Worm (Caenorhabditis elegans): Measurements from ENCODE around the gene rgl-1.

The rgl-1 gene

ce11 chrX:3243614-3244013 is 23.4 kb upstream of the rgl-1 start, which contains the start of gene irg-7:
Gene irg-7 (minus strand): TSS chrX:3243636.
- TF ChIP-seq med-1 (GFP tag; optimal IDR thresholded peaks at IDR 0.05; ENCODE audit: insufficient read depth), result no peak
- no peak for TF ChIP-seq klf-2 (GFP tag; conservative IDR thresholded peaks at IDR 0.05)
- TF ChIP-seq ztf-23 (GFP tag; IDR thresholded peaks at IDR 0.05), result no peak
- no peak for TF ChIP-seq cog-1 (tag; optimal IDR thresholded peaks at IDR 0.05)
- no peak for TF ChIP-seq tab-1 (GFP tag; IDR thresholded peaks at IDR 0.05)
- TF ChIP-seq ztf-29 (GFP tag; IDR thresholded peaks at IDR 0.05), result no peak
- TF ChIP-seq T22C8.4 (GFP tag; IDR thresholded peaks at IDR 0.05), result no peak
- TF ChIP-seq ref-1 (GFP tag; conservative IDR thresholded peaks at IDR 0.05), result no peak
- TF ChIP-seq flt-1 (GFP tag; IDR thresholded peaks at IDR 0.05), result no peak

- TF ChIP-seq ref-1 (GFP tag; conservative IDR thresholded peaks at IDR 0.05), result no peak
- TF ChIP-seq med-1 (GFP tag; optimal IDR thresholded peaks at IDR 0.05; ENCODE audit: insufficient read depth), result no peak
- no peak for TF ChIP-seq tab-1 (GFP tag; IDR thresholded peaks at IDR 0.05)
- TF ChIP-seq cog-1 (tag; optimal IDR thresholded peaks at IDR 0.05), result no peak
- no peak for TF ChIP-seq ztf-23 (GFP tag; IDR thresholded peaks at IDR 0.05)
- TF ChIP-seq flt-1 (GFP tag; IDR thresholded peaks at IDR 0.05), result no peak
- TF ChIP-seq ztf-29 (GFP tag; IDR thresholded peaks at IDR 0.05), result no peak
- no peak for TF ChIP-seq klf-2 (GFP tag; conservative IDR thresholded peaks at IDR 0.05)
- TF ChIP-seq T22C8.4 (GFP tag; IDR thresholded peaks at IDR 0.05), result no peak
Measured at ce11 chrX:3235358-3235816, 15.2 kb upstream of the rgl-1 start, which contains the start of gene F28B4.3. Gene F28B4.3 (minus strand): TSS chrX:3235408.

- no peak for TF ChIP-seq ztf-29 (GFP tag; IDR thresholded peaks at IDR 0.05)
- no peak for TF ChIP-seq T22C8.4 (GFP tag; IDR thresholded peaks at IDR 0.05)
- TF ChIP-seq cog-1 (tag; optimal IDR thresholded peaks at IDR 0.05), result no peak
- no peak for TF ChIP-seq med-1 (GFP tag; optimal IDR thresholded peaks at IDR 0.05; ENCODE audit: insufficient read depth)
- TF ChIP-seq ref-1 (GFP tag; conservative IDR thresholded peaks at IDR 0.05), result no peak
- TF ChIP-seq tab-1 (GFP tag; IDR thresholded peaks at IDR 0.05), result no peak
- no peak for TF ChIP-seq klf-2 (GFP tag; conservative IDR thresholded peaks at IDR 0.05)
- TF ChIP-seq ztf-23 (GFP tag; IDR thresholded peaks at IDR 0.05), result no peak
- no peak for TF ChIP-seq flt-1 (GFP tag; IDR thresholded peaks at IDR 0.05)
Measured at ce11 chrX:3230575-3230974, 10.4 kb upstream of the rgl-1 start.

DNA sequence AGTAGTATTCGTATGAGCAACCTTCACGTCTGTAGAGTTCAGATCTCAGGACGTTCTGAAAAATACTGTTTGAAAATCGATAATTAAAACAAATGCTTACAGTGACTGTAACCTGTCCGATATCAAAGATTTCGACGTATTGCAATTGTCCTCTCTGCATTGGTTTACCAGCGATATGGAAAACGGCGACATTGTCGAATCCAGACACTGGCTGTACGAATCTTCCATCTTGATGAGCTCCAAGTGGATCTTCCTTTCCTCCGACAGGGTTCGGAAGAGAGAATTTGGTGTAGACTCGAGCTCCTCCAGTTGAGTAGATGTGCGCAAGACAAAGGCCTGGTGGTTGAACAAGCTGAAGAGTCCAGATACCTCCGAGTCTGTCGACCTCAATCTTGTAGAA is 8.5 kb upstream of the rgl-1 start:
- TF ChIP-seq cog-1 (tag; optimal IDR thresholded peaks at IDR 0.05), result no peak
- no peak for TF ChIP-seq ref-1 (GFP tag; conservative IDR thresholded peaks at IDR 0.05)
- TF ChIP-seq T22C8.4 (GFP tag; IDR thresholded peaks at IDR 0.05), result no peak
- no peak for TF ChIP-seq med-1 (GFP tag; optimal IDR thresholded peaks at IDR 0.05; ENCODE audit: insufficient read depth)
- no peak for TF ChIP-seq flt-1 (GFP tag; IDR thresholded peaks at IDR 0.05)
- no peak for TF ChIP-seq klf-2 (GFP tag; conservative IDR thresholded peaks at IDR 0.05)
- no peak for TF ChIP-seq ztf-29 (GFP tag; IDR thresholded peaks at IDR 0.05)
- TF ChIP-seq ztf-23 (GFP tag; IDR thresholded peaks at IDR 0.05), result no peak
- TF ChIP-seq tab-1 (GFP tag; IDR thresholded peaks at IDR 0.05), result no peak

- TF ChIP-seq ztf-29 (GFP tag; IDR thresholded peaks at IDR 0.05) (no peak), flt-1 (GFP tag; IDR thresholded peaks at IDR 0.05) (no peak), med-1 (GFP tag; optimal IDR thresholded peaks at IDR 0.05; ENCODE audit: insufficient read depth) (no peak), T22C8.4 (GFP tag; IDR thresholded peaks at IDR 0.05) (no peak), cog-1 (tag; optimal IDR thresholded peaks at IDR 0.05) (no peak), tab-1 (GFP tag; IDR thresholded peaks at IDR 0.05) (no peak), ref-1 (GFP tag; conservative IDR thresholded peaks at IDR 0.05) (no peak), ztf-23 (GFP tag; IDR thresholded peaks at IDR 0.05) (no peak), klf-2 (GFP tag; conservative IDR thresholded peaks at IDR 0.05) (no peak)
Measured at ce11 chrX:3226348-3227229, 6.4 kb upstream of the rgl-1 start.

DNA sequence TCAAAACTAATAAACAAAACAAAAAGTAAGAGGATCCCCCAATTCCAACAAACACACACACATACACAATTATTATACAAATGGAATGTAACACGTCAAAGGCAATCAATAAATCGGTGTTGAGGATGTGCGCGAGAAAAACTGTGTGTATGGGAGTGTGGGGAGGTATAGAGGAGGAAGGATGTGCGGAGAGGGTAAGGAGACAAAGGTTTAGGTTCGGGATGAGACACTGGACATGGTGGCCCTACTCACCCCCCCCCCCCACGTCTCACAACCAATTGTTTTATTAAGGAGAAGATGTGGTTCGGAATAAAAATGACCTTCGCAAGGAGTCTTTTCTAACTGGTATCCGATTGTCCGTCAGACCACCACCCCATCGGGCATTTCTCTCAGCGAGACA is 3.0 kb upstream of the rgl-1 start:
- TF ChIP-seq flt-1 (GFP tag; IDR thresholded peaks at IDR 0.05), result no peak
- peak; percentile 19; the same call in 1 of the 2 replicates for TF ChIP-seq T22C8.4 (GFP tag; IDR thresholded peaks at IDR 0.05)

- TF ChIP-seq ztf-29 (GFP tag; IDR thresholded peaks at IDR 0.05), result no peak
- 0 out of 2 replicates have a peak, but pooled peaks have one; percentile 13 for TF ChIP-seq ztf-23 (GFP tag; IDR thresholded peaks at IDR 0.05)
- TF ChIP-seq ref-1 (GFP tag; conservative IDR thresholded peaks at IDR 0.05), result no peak
Measured at ce11 chrX:3218040-3218795, 1.9 kb downstream of the rgl-1 start.

DNA sequence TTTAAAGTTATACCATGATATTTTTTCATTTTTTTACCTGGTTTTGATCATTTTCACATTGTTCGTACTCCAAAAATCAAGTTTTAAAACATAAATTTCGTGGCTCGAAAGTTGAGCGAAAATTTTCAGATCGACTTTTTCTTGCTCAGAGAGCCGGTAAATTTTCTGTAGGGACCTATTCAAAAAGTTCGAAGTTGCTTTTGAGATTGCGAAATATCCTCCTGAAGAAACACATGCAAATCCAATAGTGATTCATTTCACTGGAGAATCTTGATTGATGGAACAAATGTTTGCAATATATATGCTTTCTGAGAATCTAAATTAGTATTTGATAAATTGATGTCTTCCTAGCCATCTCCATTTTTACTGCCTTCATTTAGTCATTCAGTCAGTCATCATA is 3.5 kb downstream of the rgl-1 start:
- TF ChIP-seq med-1 (GFP tag; optimal IDR thresholded peaks at IDR 0.05; ENCODE audit: insufficient read depth) (no peak), cog-1 (tag; optimal IDR thresholded peaks at IDR 0.05) (no peak), tab-1 (GFP tag; IDR thresholded peaks at IDR 0.05) (no peak), ztf-29 (GFP tag; IDR thresholded peaks at IDR 0.05) (no peak), ref-1 (GFP tag; conservative IDR thresholded peaks at IDR 0.05) (no peak), T22C8.4 (GFP tag; IDR thresholded peaks at IDR 0.05) (no peak), klf-2 (GFP tag; conservative IDR thresholded peaks at IDR 0.05) (no peak), ztf-23 (GFP tag; IDR thresholded peaks at IDR 0.05) (no peak), flt-1 (GFP tag; IDR thresholded peaks at IDR 0.05) (no peak)

- no peak for TF ChIP-seq T22C8.4 (GFP tag; IDR thresholded peaks at IDR 0.05)
- TF ChIP-seq ref-1 (GFP tag; conservative IDR thresholded peaks at IDR 0.05), result no peak
- no peak for TF ChIP-seq flt-1 (GFP tag; IDR thresholded peaks at IDR 0.05)
- TF ChIP-seq ztf-29 (GFP tag; IDR thresholded peaks at IDR 0.05), result no peak
- TF ChIP-seq klf-2 (GFP tag; conservative IDR thresholded peaks at IDR 0.05), result no peak
- TF ChIP-seq med-1 (GFP tag; optimal IDR thresholded peaks at IDR 0.05; ENCODE audit: insufficient read depth), result no peak
- no peak for TF ChIP-seq cog-1 (tag; optimal IDR thresholded peaks at IDR 0.05)
- TF ChIP-seq ztf-23 (GFP tag; IDR thresholded peaks at IDR 0.05), result no peak
- TF ChIP-seq tab-1 (GFP tag; IDR thresholded peaks at IDR 0.05), result no peak
Measured at ce11 chrX:3209523-3209922, 10.6 kb downstream of the rgl-1 start, which contains the start of gene F28B4.4. Gene F28B4.4 (minus strand): TSS chrX:3209623.
